Worm (Caenorhabditis elegans): ENCODE measurements around the gene F26H11.8.

The F26H11.8 gene

ce11 chrII:14416988-14417387 is 28.7 kb downstream of the F26H11.8 start:
- no peak for TF ChIP-seq unc-62 (GFP tag; optimal IDR thresholded peaks at IDR 0.05)

- no peak for TF ChIP-seq unc-62 (GFP tag; optimal IDR thresholded peaks at IDR 0.05)
Measured at ce11 chrII:14424791-14425190, 36.5 kb downstream of the F26H11.8 start, which contains the start of gene plx-2. TSS of gene plx-2 (minus strand) at chrII:14424891.

ce11 chrII:14427714-14428113 is 39.4 kb downstream of the F26H11.8 start:
- no peak for TF ChIP-seq unc-62 (GFP tag; optimal IDR thresholded peaks at IDR 0.05)

- TF ChIP-seq unc-62 (GFP tag; optimal IDR thresholded peaks at IDR 0.05) = no peak
Measured at ce11 chrII:14428834-14429233, 40.5 kb downstream of the F26H11.8 start.

ce11 chrII:14432100-14432499 is 43.8 kb downstream of the F26H11.8 start:
- TF ChIP-seq unc-62 (GFP tag; optimal IDR thresholded peaks at IDR 0.05) = no peak

- TF ChIP-seq unc-62 (GFP tag; optimal IDR thresholded peaks at IDR 0.05) = no peak
Measured at ce11 chrII:14433712-14434352, 45.5 kb downstream of the F26H11.8 start.

- no peak for TF ChIP-seq unc-62 (GFP tag; optimal IDR thresholded peaks at IDR 0.05)
Measured at ce11 chrII:14437116-14437515, 48.8 kb downstream of the F26H11.8 start.

- TF ChIP-seq unc-62 (GFP tag; optimal IDR thresholded peaks at IDR 0.05) = no peak
Measured at ce11 chrII:14437922-14438458, 49.7 kb downstream of the F26H11.8 start, which contains the start of gene K04B12.2. TSS of gene K04B12.2 (minus strand) at chrII:14437972.

Data from whole organism, dauer.